Fruit fly (Drosophila melanogaster) whole organism, wandering third instar larva: ENCODE results near the gene CG42521.
A peak's percentile ranks its signal among the peaks of the same experiment; 100 is the strongest.

Experiments
- Dfd ChIP-seq: fragments of >200 bp; optimal IDR thresholded peaks from 2 replicates; lab custom pipeline; 2017; ENCODE audit warnings: missing biosample characterization, missing genetic modification characterization
- OdsH ChIP-seq: fragments of 200-800 bp; sonication (Bioruptor generic); optimal IDR thresholded peaks from 2 replicates; lab custom pipeline; 2016; ENCODE audit warnings: missing biosample characterization, mild to moderate bottlenecking, missing genetic modification characterization
- brk ChIP-seq: fragments of 200-800 bp; sonication (Bioruptor generic); optimal IDR thresholded peaks from 2 replicates; lab custom pipeline; 2016; ENCODE audit warnings: missing biosample characterization, mild to moderate bottlenecking, missing genetic modification characterization
- sv ChIP-seq: fragments of 200-800 bp; sonication (Bioruptor generic); optimal IDR thresholded peaks from 3 replicates; lab custom pipeline; 2016; ENCODE audit warnings: missing biosample characterization, missing genetic modification characterization
- usp ChIP-seq: fragments of >200 bp; optimal IDR thresholded peaks from 2 replicates; lab custom pipeline; 2017; ENCODE audit warnings: missing biosample characterization, missing genetic modification characterization

The CG42521 gene

dm6 chr3L:10581688-10582288 is 41.6 kb downstream of the CG42521 start:
- no peak for TF ChIP-seq usp (GFP tag; lab: Kevin White, UChicago)
- TF ChIP-seq OdsH (GFP tag; lab: Kevin White, UChicago) = no peak
- peak; percentile 98 for TF ChIP-seq Dfd (GFP tag; lab: Kevin White, UChicago)
- no peak for TF ChIP-seq brk (GFP tag; lab: Kevin White, UChicago)
- no peak for TF ChIP-seq sv (GFP tag; lab: Kevin White, UChicago)
